Fruit fly (Drosophila melanogaster) whole organism, prepupa: ENCODE data around the gene CG1409.

Experiments
- Blimp-1 ChIP-seq: fragments of 200-800 bp; sonication (Bioruptor generic); optimal IDR thresholded peaks from 3 replicates; lab custom pipeline; 2017; ENCODE audit warnings: missing biosample characterization, missing genetic modification characterization, mild to moderate bottlenecking, moderate library complexity, missing genetic modification reagents
- CG10631 ChIP-seq: fragments of 200-800 bp; sonication (Bioruptor generic); optimal IDR thresholded peaks from 2 replicates; lab custom pipeline; 2016; ENCODE audit warnings: missing biosample characterization, missing genetic modification characterization
- CG11294 ChIP-seq: fragments of 200-800 bp; sonication (Bioruptor generic); IDR thresholded peaks from 2 replicates; pipeline ENCODE4 v1.3.6; 2022; ENCODE audit warnings: missing biosample characterization, missing genetic modification characterization
- CG11762 ChIP-seq: fragments of 200-800 bp; sonication (Bioruptor generic); optimal IDR thresholded peaks from 3 replicates; lab custom pipeline; 2016; ENCODE audit warnings: missing biosample characterization, missing genetic modification characterization; ENCODE audit not compliant: insufficient read depth
- CG15336 ChIP-seq: fragments of 200-800 bp; sonication (Bioruptor generic); IDR thresholded peaks from 2 replicates; pipeline ENCODE4 v1.3.6; 2022; ENCODE audit warnings: missing biosample characterization, missing genetic modification characterization
- CG16779 ChIP-seq: fragments of 200-800 bp; sonication (Bioruptor generic); optimal IDR thresholded peaks from 3 replicates; lab custom pipeline; 2017; ENCODE audit warnings: missing biosample characterization, mild to moderate bottlenecking, missing genetic modification characterization
- CG31627 ChIP-seq: fragments of 200-800 bp; sonication (Bioruptor generic); optimal IDR thresholded peaks from 3 replicates; lab custom pipeline; 2016; ENCODE audit warnings: missing biosample characterization, missing genetic modification characterization
- CG3919 ChIP-seq: fragments of 200-800 bp; sonication (Bioruptor generic); optimal IDR thresholded peaks from 3 replicates; lab custom pipeline; 2016; ENCODE audit warnings: missing biosample characterization, missing genetic modification characterization
- CG6163 ChIP-seq: fragments of 200-800 bp; sonication (Bioruptor generic); IDR thresholded peaks from 3 replicates; pipeline ENCODE4 v1.3.6; 2022; ENCODE audit warnings: missing biosample characterization, missing genetic modification characterization
- CG6792 ChIP-seq: fragments of 200-800 bp; sonication (Bioruptor generic); optimal IDR thresholded peaks from 3 replicates; lab custom pipeline; 2016; ENCODE audit warnings: missing biosample characterization, missing genetic modification characterization
- CG6808 ChIP-seq: fragments of 200-800 bp; sonication (Bioruptor generic); optimal IDR thresholded peaks from 3 replicates; lab custom pipeline; 2017; ENCODE audit warnings: missing biosample characterization, missing genetic modification characterization, mild to moderate bottlenecking, moderate library complexity, missing genetic modification reagents
- CG6854 ChIP-seq: fragments of 200-800 bp; sonication (Bioruptor generic); optimal IDR thresholded peaks from 2 replicates; lab custom pipeline; 2017; ENCODE audit warnings: missing biosample characterization, mild to moderate bottlenecking, missing genetic modification characterization
- CG8119 ChIP-seq: fragments of 200-800 bp; sonication (Bioruptor generic); IDR thresholded peaks from 3 replicates; pipeline ENCODE4 v1.3.6; 2022; ENCODE audit warnings: missing biosample characterization, missing genetic modification characterization
- CG8319 ChIP-seq: fragments of 200-800 bp; sonication (Bioruptor generic); optimal IDR thresholded peaks from 3 replicates; lab custom pipeline; 2016; ENCODE audit warnings: missing biosample characterization, missing genetic modification characterization
- CG9139 ChIP-seq: fragments of 200-800 bp; sonication (Bioruptor generic); optimal IDR thresholded peaks from 3 replicates; lab custom pipeline; 2017; ENCODE audit warnings: missing biosample characterization, mild to moderate bottlenecking, missing genetic modification characterization
- Eip93F ChIP-seq: fragments of 200-800 bp; sonication (Bioruptor generic); optimal IDR thresholded peaks from 2 replicates; lab custom pipeline; 2016; ENCODE audit warnings: missing biosample characterization, mild to moderate bottlenecking, missing genetic modification characterization
- Gug ChIP-seq: fragments of 200-800 bp; sonication (Bioruptor generic); IDR thresholded peaks from 2 replicates; pipeline ENCODE4 v1.3.6; 2022; ENCODE audit warnings: missing biosample characterization, missing genetic modification characterization
- Hr38 ChIP-seq: sonication (Bioruptor generic); optimal IDR thresholded peaks from 2 replicates; lab custom pipeline; 2016; ENCODE audit warnings: missing biosample characterization, missing genetic modification characterization
- Hr4 ChIP-seq: fragments of 200-800 bp; sonication (Bioruptor generic); optimal IDR thresholded peaks from 3 replicates; lab custom pipeline; 2016; ENCODE audit warnings: missing biosample characterization, missing genetic modification characterization
- Met ChIP-seq: fragments of 200-800 bp; sonication (Bioruptor generic); optimal IDR thresholded peaks from 3 replicates; lab custom pipeline; 2016; ENCODE audit warnings: missing biosample characterization, missing genetic modification characterization
- Smox ChIP-seq: fragments of 200-800 bp; sonication (Bioruptor generic); optimal IDR thresholded peaks from 3 replicates; lab custom pipeline; 2016; ENCODE audit warnings: missing biosample characterization, missing genetic modification characterization
- Sox102F ChIP-seq: fragments of 200-800 bp; sonication (Bioruptor generic); optimal IDR thresholded peaks from 2 replicates; lab custom pipeline; 2016; ENCODE audit warnings: missing biosample characterization, mild to moderate bottlenecking, missing genetic modification characterization
- Sox14 ChIP-seq: fragments of 200-800 bp; sonication (Bioruptor generic); optimal IDR thresholded peaks from 3 replicates; lab custom pipeline; 2016; ENCODE audit warnings: missing biosample characterization, missing genetic modification characterization
- achi ChIP-seq: fragments of 200-800 bp; sonication (Bioruptor generic); optimal IDR thresholded peaks from 3 replicates; lab custom pipeline; 2016; ENCODE audit warnings: missing biosample characterization, missing genetic modification characterization
- acj6 ChIP-seq: fragments of 200-800 bp; sonication (Bioruptor generic); optimal IDR thresholded peaks from 3 replicates; lab custom pipeline; 2016; ENCODE audit warnings: missing biosample characterization, missing genetic modification characterization
- cyc ChIP-seq: fragments of 200-800 bp; sonication (Bioruptor generic); optimal IDR thresholded peaks from 3 replicates; lab custom pipeline; 2016; ENCODE audit warnings: missing biosample characterization, missing genetic modification characterization
- dac ChIP-seq: fragments of 200-800 bp; sonication (Bioruptor generic); optimal IDR thresholded peaks from 2 replicates; lab custom pipeline; 2017; ENCODE audit warnings: missing biosample characterization, mild to moderate bottlenecking, missing genetic modification characterization
- dsx ChIP-seq: fragments of 200-800 bp; optimal IDR thresholded peaks from 3 replicates; lab custom pipeline; 2019; ENCODE audit warnings: missing biosample characterization, mild to moderate bottlenecking, missing genetic modification characterization, moderate library complexity; ENCODE audit not compliant: poor library complexity, severe bottlenecking
- eg ChIP-seq: fragments of 200-800 bp; sonication (Bioruptor generic); IDR thresholded peaks from 3 replicates; pipeline ENCODE4 v1.3.6; 2022; ENCODE audit warnings: missing biosample characterization, missing genetic modification characterization
- esn ChIP-seq: fragments of 200-800 bp; sonication (Bioruptor generic); optimal IDR thresholded peaks from 2 replicates; lab custom pipeline; 2016; ENCODE audit warnings: missing biosample characterization, mild to moderate bottlenecking, missing genetic modification characterization, moderate library complexity
- fd59A ChIP-seq: fragments of 200-800 bp; sonication (Bioruptor generic); optimal IDR thresholded peaks from 2 replicates; lab custom pipeline; 2017; ENCODE audit warnings: missing biosample characterization, mild to moderate bottlenecking, missing genetic modification characterization, missing genetic modification reagents
- fkh ChIP-seq: fragments of 200-800 bp; sonication (Bioruptor generic); optimal IDR thresholded peaks from 3 replicates; lab custom pipeline; 2017; ENCODE audit warnings: missing biosample characterization, mild to moderate bottlenecking, missing genetic modification characterization, moderate library complexity
- lz ChIP-seq: fragments of 200-800 bp; sonication (Bioruptor generic); optimal IDR thresholded peaks from 3 replicates; lab custom pipeline; 2016; ENCODE audit warnings: missing biosample characterization, missing genetic modification characterization
- pdm3 ChIP-seq: fragments of 200-800 bp; sonication (Bioruptor generic); optimal IDR thresholded peaks from 3 replicates; lab custom pipeline; 2016; ENCODE audit warnings: missing biosample characterization, missing genetic modification characterization
- ss ChIP-seq, 2 experiments: fragments of 200-800 bp; sonication (Bioruptor generic); optimal IDR thresholded peaks; 2 replicates in 1 of 2; 3 replicates in 1 of 2; lab custom pipeline; 2017 to 2018; ENCODE audit warnings: mild to moderate bottlenecking in 2 of 2, missing biosample characterization in 2 of 2, missing genetic modification characterization in 2 of 2, moderate library complexity in 1 of 2
- svp ChIP-seq: fragments of 200-800 bp; sonication (Bioruptor generic); peaks from one replicate; lab custom pipeline; 2016; ENCODE audit warnings: missing biosample characterization, missing genetic modification characterization
- topi ChIP-seq: fragments of 200-800 bp; sonication (Bioruptor generic); optimal IDR thresholded peaks from 3 replicates; lab custom pipeline; 2016; ENCODE audit warnings: missing biosample characterization, missing genetic modification characterization
- vri ChIP-seq: fragments of 200-800 bp; sonication (Bioruptor generic); optimal IDR thresholded peaks from 3 replicates; lab custom pipeline; 2016; ENCODE audit warnings: missing biosample characterization, mild to moderate bottlenecking, missing genetic modification characterization

Gene CG1409

DNA sequence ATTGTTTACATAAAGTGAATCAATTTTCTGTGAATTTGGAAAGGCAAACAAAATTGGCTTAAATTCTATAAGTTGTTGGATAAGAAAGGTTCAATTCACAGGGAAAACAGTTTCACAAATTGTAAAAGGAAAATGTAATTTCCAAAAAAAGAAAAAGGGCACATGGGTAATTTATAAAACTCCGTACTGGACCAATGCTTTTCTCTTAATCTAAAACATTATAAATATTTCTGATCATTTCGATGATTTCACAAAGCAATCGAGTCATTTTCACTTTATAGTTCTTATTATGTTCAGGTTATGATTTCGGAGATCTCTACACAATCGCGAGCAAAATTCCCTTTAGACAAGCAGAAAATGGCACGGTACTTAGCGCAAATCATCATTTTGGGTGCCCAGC is at the start of gene CG1409:
Gene CG1409, plus strand, starts transcription at position 301 of the 400 bp plus-strand sequence.
- no peak for TF ChIP-seq dsx (GFP tag; lab: Kevin White, UChicago)
- no peak for TF ChIP-seq Sox102F
- TF ChIP-seq Blimp-1 (GFP tag; lab: Kevin White, UChicago), result no peak
- TF ChIP-seq CG6792, result no peak

DNA sequence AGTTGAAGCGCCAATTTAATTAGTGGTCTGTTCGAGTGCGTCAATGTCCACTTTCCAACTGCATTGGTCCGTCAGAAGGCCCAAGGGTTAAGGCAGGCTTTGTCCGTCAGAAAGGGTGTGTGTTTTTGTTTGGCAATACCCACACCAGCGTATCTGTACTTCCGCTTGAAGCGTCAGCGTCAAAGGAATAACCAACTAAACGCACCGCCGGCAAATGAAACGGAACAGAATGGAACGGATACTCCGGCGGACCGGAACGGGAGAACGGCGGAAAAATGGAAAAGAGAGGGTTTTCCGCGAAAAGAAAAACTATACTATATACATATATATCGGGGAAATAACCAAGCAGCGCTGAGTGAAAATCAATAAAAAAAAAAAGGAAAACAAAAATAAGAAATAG is 35.1 kb upstream of the CG1409 start:
- TF ChIP-seq cyc (GFP tag; lab: Kevin White, UChicago) (no peak), Smox (GFP tag; lab: Kevin White, UChicago) (no peak), esn (GFP tag; lab: Kevin White, UChicago) (no peak), Sox102F (no peak), CG11762 (GFP tag; lab: Kevin White, UChicago) (no peak), fd59A (no peak), ss (GFP tag; optimal IDR thresholded peaks at IDR 0.05; lab: Kevin White, UChicago) (no peak)

- TF ChIP-seq Hr4 (GFP tag; lab: Kevin White, UChicago) (no peak), ss (GFP tag; optimal IDR thresholded peaks at IDR 0.05; lab: Kevin White, UChicago) (no peak), vri (GFP tag; lab: Kevin White, UChicago) (no peak), CG6163 (GFP tag; lab: Robert Waterston, UW) (no peak), CG16779 (tag; lab: Kevin White, UChicago) (no peak), esn (GFP tag; lab: Kevin White, UChicago) (no peak), CG11762 (GFP tag; lab: Kevin White, UChicago) (no peak), CG15336 (GFP tag; lab: Robert Waterston, UW) (no peak), acj6 (GFP tag; lab: Kevin White, UChicago) (no peak), Smox (GFP tag; lab: Kevin White, UChicago) (no peak), eg (GFP tag; lab: Robert Waterston, UW) (no peak), Eip93F (GFP tag; lab: Kevin White, UChicago) (no peak), CG9139 (no peak), achi (GFP tag; lab: Kevin White, UChicago) (no peak), CG10631 (GFP tag; lab: Kevin White, UChicago) (no peak), CG8119 (GFP tag; lab: Robert Waterston, UW) (no peak), dsx (GFP tag; lab: Kevin White, UChicago) (no peak), Met (GFP tag; lab: Kevin White, UChicago) (no peak)
These were observed 32.7 kb upstream of the CG1409 start for dm6 chrX:7825310-7825709.

DNA sequence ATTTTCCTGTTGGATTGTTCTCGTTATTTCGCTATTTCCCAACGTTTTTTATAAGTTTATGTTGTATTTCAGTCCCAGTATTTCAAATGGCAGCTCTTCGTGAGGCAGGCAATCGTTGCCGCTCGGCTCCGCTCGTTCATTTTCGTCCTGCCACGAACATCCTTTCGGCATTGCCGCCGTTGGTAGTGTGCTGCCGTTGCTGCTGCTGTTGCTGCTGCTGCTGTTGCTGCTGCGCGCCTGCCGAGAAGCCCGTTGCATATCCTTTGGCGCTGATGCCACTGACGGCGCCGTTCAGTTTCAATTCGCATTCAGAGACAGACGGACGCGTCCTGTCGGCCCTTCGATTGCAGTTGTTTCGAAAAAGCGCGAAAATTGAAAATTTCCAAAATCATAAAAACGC is 32.1 kb upstream of the CG1409 start, which contains the start of gene CARPA:
Gene CARPA, plus strand, starts transcription at position 301 of the 400 bp plus-strand sequence.
- TF ChIP-seq Blimp-1 (GFP tag; lab: Kevin White, UChicago), result no peak
- TF ChIP-seq lz, result no peak
- TF ChIP-seq CG9139, result no peak
- TF ChIP-seq CG11294 (GFP tag; lab: Robert Waterston, UW), result no peak
- no peak for TF ChIP-seq dsx (GFP tag; lab: Kevin White, UChicago)
- TF ChIP-seq dac (GFP tag; lab: Kevin White, UChicago), result no peak
- no peak for TF ChIP-seq Gug
- no peak for TF ChIP-seq CG31627
- TF ChIP-seq CG6163 (GFP tag; lab: Robert Waterston, UW), result no peak
- TF ChIP-seq Hr38, result no peak

- TF ChIP-seq Met (GFP tag; lab: Kevin White, UChicago) (no peak), Hr38 (no peak), CG3919 (GFP tag; lab: Kevin White, UChicago) (no peak), topi (GFP tag; lab: Kevin White, UChicago) (no peak), CG8319 (GFP tag; lab: Kevin White, UChicago) (no peak), Sox14 (GFP tag; lab: Kevin White, UChicago) (no peak), CG6163 (GFP tag; lab: Robert Waterston, UW) (no peak), CG31627 (no peak), svp (GFP tag; lab: Kevin White, UChicago) (no peak), pdm3 (GFP tag; lab: Kevin White, UChicago) (no peak), CG6808 (GFP tag; lab: Kevin White, UChicago) (no peak), fkh (GFP tag; lab: Kevin White, UChicago) (no peak), achi (GFP tag; lab: Kevin White, UChicago) (no peak), CG10631 (GFP tag; lab: Kevin White, UChicago) (no peak), cyc (GFP tag; lab: Kevin White, UChicago) (no peak), CG6854 (GFP tag; lab: Kevin White, UChicago) (no peak), CG9139 (no peak)
These were observed 3.8 kb upstream of the CG1409 start, which contains the start of gene CG10920 for dm6 chrX:7854144-7854543. CG10920 (minus strand) TSS chrX:7854244.
